Worm (Caenorhabditis elegans): ENCODE data around the gene B0303.4.

- TF ChIP-seq nfya-1 (tag; optimal IDR thresholded peaks at IDR 0.05; ENCODE audit: insufficient read depth) (no peak), snpc-4 (tag; optimal IDR thresholded peaks at IDR 0.05) (no peak), pqm-1 (tag; optimal IDR thresholded peaks at IDR 0.05) (no peak), nhr-28 (tag; optimal IDR thresholded peaks at IDR 0.05) (no peak), elt-1 (tag; optimal IDR thresholded peaks at IDR 0.05) (no peak), pha-4 (tag; optimal IDR thresholded peaks at IDR 0.05) (no peak), unc-62 (GFP tag; optimal IDR thresholded peaks at IDR 0.05) (no peak), nhr-12 (tag; optimal IDR thresholded peaks at IDR 0.05) (no peak), nhr-43 (tag; optimal IDR thresholded peaks at IDR 0.05; ENCODE audit: poor library complexity, severe bottlenecking) (no peak), sea-2 (GFP tag; optimal IDR thresholded peaks at IDR 0.05) (no peak), nhr-11 (tag; optimal IDR thresholded peaks at IDR 0.05) (no peak), R02D3.7 (tag; optimal IDR thresholded peaks at IDR 0.05) (no peak), lin-15B (tag; optimal IDR thresholded peaks at IDR 0.05) (no peak), nhr-67 (tag; optimal IDR thresholded peaks at IDR 0.05) (no peak)
These were observed 48.6 kb downstream of the B0303.4 start for ce11 chrIII:8738289-8738688.

Measured in whole organism, L3 larva.